Fruit fly (Drosophila melanogaster) whole organism, pupa: ENCODE data around the gene CG14507.

Experiments
- CG10348 ChIP-seq: fragments of 200-800 bp; sonication (Bioruptor generic); IDR thresholded peaks from 2 replicates; pipeline ENCODE4 v1.3.6; 2022; ENCODE audit warnings: missing biosample characterization, missing genetic modification characterization
- CG34367 ChIP-seq: fragments of 200-800 bp; sonication (Bioruptor generic); optimal IDR thresholded peaks from 2 replicates; lab custom pipeline; 2018; ENCODE audit warnings: missing biosample characterization, mild to moderate bottlenecking, missing genetic modification characterization
- CG8159 ChIP-seq: fragments of 200-800 bp; sonication (Bioruptor generic); optimal IDR thresholded peaks from 3 replicates; lab custom pipeline; 2018; ENCODE audit warnings: missing biosample characterization, mild to moderate bottlenecking, missing genetic modification characterization, moderate library complexity
- CG8301 ChIP-seq: fragments of 200-800 bp; sonication (Bioruptor generic); optimal IDR thresholded peaks from 2 replicates; lab custom pipeline; 2018; ENCODE audit warnings: missing biosample characterization, mild to moderate bottlenecking, missing genetic modification characterization
- D1 ChIP-seq: fragments of 200-800 bp; sonication (Bioruptor generic); optimal IDR thresholded peaks from 2 replicates; lab custom pipeline; 2018; ENCODE audit warnings: missing biosample characterization, mild to moderate bottlenecking, missing genetic modification characterization, moderate library complexity
- Ets98B ChIP-seq: fragments of 200-800 bp; sonication (Bioruptor generic); IDR thresholded peaks from 2 replicates; pipeline ENCODE4 v1.3.6; 2022; ENCODE audit warnings: missing biosample characterization, missing genetic modification characterization
- Snoo ChIP-seq: fragments of 200-800 bp; sonication (Bioruptor generic); optimal IDR thresholded peaks from 3 replicates; lab custom pipeline; 2017; ENCODE audit warnings: missing biosample characterization, mild to moderate bottlenecking, missing genetic modification characterization, inconsistent platforms
- fd96Ca ChIP-seq: fragments of 200-800 bp; sonication (Bioruptor generic); IDR thresholded peaks from 3 replicates; pipeline ENCODE4 v1.3.6; 2022; ENCODE audit warnings: missing biosample characterization, missing genetic modification characterization

DNA sequence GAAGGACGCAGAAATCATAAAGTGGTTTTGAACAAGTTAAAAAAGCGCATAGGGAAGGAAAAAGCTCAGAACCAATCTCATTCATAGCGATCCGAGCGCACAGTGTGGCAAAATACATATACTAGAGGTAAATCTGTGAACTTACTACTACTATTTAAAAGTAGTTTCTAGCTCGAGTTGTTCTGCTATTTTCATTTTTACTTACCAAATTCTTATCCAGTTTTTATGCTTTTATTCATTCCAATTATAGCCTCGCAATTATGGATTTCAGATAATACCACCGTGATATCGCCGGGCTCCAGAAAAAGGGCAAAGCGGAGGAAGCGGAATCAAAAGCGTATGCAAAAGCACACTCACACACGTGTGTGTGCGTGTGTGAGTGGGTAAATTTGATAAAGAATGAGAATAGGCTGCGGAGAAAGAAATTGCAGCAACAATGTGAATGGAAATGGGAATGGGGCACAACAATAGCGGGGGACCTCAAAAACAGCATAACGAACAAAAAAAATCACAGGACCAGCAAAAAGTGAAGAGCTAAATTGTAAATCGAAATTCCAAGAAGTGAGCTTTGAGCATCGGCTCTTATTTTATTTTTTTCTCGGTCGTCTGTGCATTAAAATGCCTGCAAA lies 29.4 kb upstream of the CG14507 start:
- TF ChIP-seq CG10348 (GFP tag; lab: Robert Waterston, UW) (no peak), D1 (tag; lab: Kevin White, UChicago) (peak; percentile 31), Ets98B (GFP tag; lab: Robert Waterston, UW) (peak; percentile 45; the same call in 1 of the 2 replicates), CG8301 (tag; lab: Kevin White, UChicago) (peak; percentile 38), CG8159 (peak; percentile 87), fd96Ca (peak; percentile 54; the same call in 2 of the 3 replicates), CG34367 (tag; lab: Kevin White, UChicago) (peak; percentile 79), Snoo (tag; lab: Kevin White, UChicago) (peak; percentile 51)
